Worm (Caenorhabditis elegans): Measurements from ENCODE around the gene R02E4.1.

Gene R02E4.1

DNA sequence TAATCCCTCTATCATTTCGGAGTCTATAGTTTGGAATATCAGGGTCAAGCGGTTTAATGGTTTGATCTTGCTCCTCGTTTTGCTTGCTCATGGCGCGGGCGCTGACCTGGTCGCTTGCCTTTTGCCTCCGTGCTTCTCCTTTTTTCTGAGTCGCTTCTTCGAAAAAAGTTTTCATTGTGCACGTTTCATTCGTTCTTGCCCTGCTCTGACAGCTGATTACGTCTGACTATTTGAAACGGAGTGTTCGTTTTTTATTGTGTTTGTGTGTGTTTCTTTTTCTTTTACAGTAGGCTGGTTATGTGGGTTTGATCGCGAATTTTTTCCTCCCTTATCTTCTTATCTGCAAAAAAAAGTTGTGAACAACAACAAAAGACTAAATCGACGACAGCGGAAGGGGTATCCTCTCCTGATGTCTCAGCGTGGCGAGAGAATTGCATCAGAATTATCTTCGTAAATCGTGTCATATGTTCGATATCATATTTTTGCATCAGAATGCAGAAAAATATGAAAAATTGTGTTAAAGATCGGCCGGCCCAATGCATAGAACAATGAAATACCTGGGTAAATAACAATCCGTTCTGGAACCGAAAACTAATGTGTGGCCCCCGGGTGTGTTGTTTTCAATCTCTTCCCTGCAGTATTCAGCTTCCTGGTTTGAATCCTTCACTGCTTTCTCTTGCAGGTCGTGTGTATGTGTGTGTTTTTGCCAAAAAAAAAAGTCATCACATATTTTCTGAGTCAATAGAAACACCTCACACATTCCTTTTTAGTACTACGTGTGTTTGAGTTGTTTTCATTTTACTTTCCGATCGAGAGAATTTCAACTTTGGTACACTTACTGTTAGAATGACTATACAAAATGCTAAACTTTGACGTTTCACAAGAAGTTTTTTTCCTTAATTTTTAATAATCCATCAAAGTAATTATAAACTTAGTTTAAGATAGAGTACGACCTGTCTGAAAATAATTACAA, 35.5 kb upstream of the R02E4.1 start, which contains the start of gene ZK470.4:
TSS of gene ZK470.4 (minus strand) at position 175 of the 973 bp plus-strand sequence.
- no peak for TF ChIP-seq nhr-111 (GFP tag; optimal IDR thresholded peaks at IDR 0.05)
- no peak for TF ChIP-seq daf-19 (GFP tag; conservative IDR thresholded peaks at IDR 0.05)
- no peak for TF ChIP-seq lin-13 (GFP tag; optimal IDR thresholded peaks at IDR 0.05)
- TF ChIP-seq nhr-48 (tag; optimal IDR thresholded peaks at IDR 0.05) = no peak
- no peak for TF ChIP-seq jun-1 (tag; optimal IDR thresholded peaks at IDR 0.05)
- no peak for TF ChIP-seq ama-1 (optimal IDR thresholded peaks at IDR 0.05)
- TF ChIP-seq mep-1 (tag; optimal IDR thresholded peaks at IDR 0.05) = no peak
- peak in 1 of 2 experiments; percentile 32 for TF ChIP-seq lsy-2 (tag; optimal IDR thresholded peaks at IDR 0.05)
- TF ChIP-seq php-3 (GFP tag; IDR thresholded peaks at IDR 0.05) = no peak
- no peak for TF ChIP-seq F26F4.8 (GFP tag; conservative IDR thresholded peaks at IDR 0.05)
- TF ChIP-seq ztf-11 (tag; optimal IDR thresholded peaks at IDR 0.05) = no peak
- TF ChIP-seq ceh-28 (tag; optimal IDR thresholded peaks at IDR 0.05) = no peak
- no peak for TF ChIP-seq lim-7 (GFP tag; IDR thresholded peaks at IDR 0.05)
- TF ChIP-seq nhr-41 (GFP tag; IDR thresholded peaks at IDR 0.05) = no peak
- TF ChIP-seq daf-16 (GFP tag; optimal IDR thresholded peaks at IDR 0.05) = no peak
- peak; percentile 29 for TF ChIP-seq daf-16 (tag; optimal IDR thresholded peaks at IDR 0.05)
- peak; percentile 40; the same call in 1 of the 2 replicates for TF ChIP-seq pha-4 (GFP tag; IDR thresholded peaks at IDR 0.05)
- TF ChIP-seq pha-4 (tag; optimal IDR thresholded peaks at IDR 0.05) = no peak
- TF ChIP-seq madf-9 (GFP tag; conservative IDR thresholded peaks at IDR 0.05) = no peak
- 0 out of 2 replicates have a peak, but pooled peaks have one; percentile 15 for TF ChIP-seq set-16 (GFP tag; IDR thresholded peaks at IDR 0.05)
- no peak for TF ChIP-seq hmg-1.1 (GFP tag; IDR thresholded peaks at IDR 0.05)
- no peak for TF ChIP-seq unc-130 (GFP tag; optimal IDR thresholded peaks at IDR 0.05)
- peak in 1 of 2 experiments; percentile 86 for TF ChIP-seq unc-62 (GFP tag; optimal IDR thresholded peaks at IDR 0.05 in 1 of 2)
- TF ChIP-seq unc-62 (tag; optimal IDR thresholded peaks at IDR 0.05) = no peak
- no peak for TF ChIP-seq lin-29 (GFP tag; IDR thresholded peaks at IDR 0.05)
- TF ChIP-seq nhr-42 (GFP tag; IDR thresholded peaks at IDR 0.05) = no peak
- no peak for TF ChIP-seq spr-3 (GFP tag; optimal IDR thresholded peaks at IDR 0.05)
- TF ChIP-seq F37D6.2 (tag; optimal IDR thresholded peaks at IDR 0.05) = no peak
- TF ChIP-seq tra-1 (GFP tag; IDR thresholded peaks at IDR 0.05) = no peak
- TF ChIP-seq aly-2 (tag; optimal IDR thresholded peaks at IDR 0.05) = no peak
- no peak for TF ChIP-seq gei-8 (GFP tag; optimal IDR thresholded peaks at IDR 0.05)
- TF ChIP-seq lir-3 (tag; optimal IDR thresholded peaks at IDR 0.05) = no peak
- TF ChIP-seq F44E2.7 (GFP tag; IDR thresholded peaks at IDR 0.05) = no peak
- TF ChIP-seq hlh-30 (tag; optimal IDR thresholded peaks at IDR 0.05; ENCODE audit: insufficient read depth) = peak; percentile 36
- no peak for TF ChIP-seq zfp-2 (tag; optimal IDR thresholded peaks at IDR 0.05)
- no peak for TF ChIP-seq zip-11 (GFP tag; IDR thresholded peaks at IDR 0.05)
- no peak for TF ChIP-seq Y75B8A.6 (GFP tag; IDR thresholded peaks at IDR 0.05)
- no peak for TF ChIP-seq nhr-10 (tag; optimal IDR thresholded peaks at IDR 0.05)
- peak; percentile 35; the same call in 1 of the 2 replicates for TF ChIP-seq dmd-6 (GFP tag; IDR thresholded peaks at IDR 0.05)
- no peak for TF ChIP-seq ceh-20 (GFP tag; IDR thresholded peaks at IDR 0.05)
- TF ChIP-seq nhr-25 (tag; optimal IDR thresholded peaks at IDR 0.05; ENCODE audit: borderline replicate concordance, insufficient read depth) = no peak
- TF ChIP-seq saeg-2 (GFP tag; IDR thresholded peaks at IDR 0.05) = no peak
- TF ChIP-seq Y48G9A.11 (GFP tag; IDR thresholded peaks at IDR 0.05) = no peak
- TF ChIP-seq arid-1 (GFP tag; conservative IDR thresholded peaks at IDR 0.05) = no peak
- TF ChIP-seq ZK337.2 (GFP tag; IDR thresholded peaks at IDR 0.05) = no peak
- TF ChIP-seq ztf-7 (tag; optimal IDR thresholded peaks at IDR 0.05) = no peak
- TF ChIP-seq mxl-3 (GFP tag; optimal IDR thresholded peaks at IDR 0.05) = no peak
- 0 out of 2 replicates have a peak, but pooled peaks have one; percentile 29 for TF ChIP-seq T26A8.4 (GFP tag; IDR thresholded peaks at IDR 0.05)
- no peak for TF ChIP-seq egl-43 (GFP tag; IDR thresholded peaks at IDR 0.05)
- TF ChIP-seq nhr-237 (tag; optimal IDR thresholded peaks at IDR 0.05) = no peak
